Worm (Caenorhabditis elegans) whole organism, young adult: ENCODE data around the gene F41H10.3.

Experiments
- C06A6.2 ChIP-seq: fragments of 200-800 bp; sonication (Bioruptor generic); conservative IDR thresholded peaks from 2 replicates; pipeline ENCODE4 v1.3.6; 2022; ENCODE audit warnings: missing genetic modification characterization, missing compliant biosample characterization
- D2030.7 ChIP-seq: fragments of 200-800 bp; sonication (Bioruptor generic); IDR thresholded peaks from 2 replicates; pipeline ENCODE4 v1.3.6; 2022; ENCODE audit warnings: missing genetic modification reagents, missing genetic modification characterization, missing compliant biosample characterization
- Y53F4B.3 ChIP-seq: fragments of 200-800 bp; sonication (Bioruptor generic); IDR thresholded peaks from 2 replicates; pipeline ENCODE4 v1.3.6; 2022; ENCODE audit warnings: missing genetic modification reagents, missing genetic modification characterization, missing compliant biosample characterization
- Y56A3A.18 ChIP-seq: fragments of 200-800 bp; sonication (Bioruptor generic); IDR thresholded peaks from 2 replicates; pipeline ENCODE4 v1.3.6; 2022; ENCODE audit warnings: missing genetic modification reagents, missing genetic modification characterization, missing compliant biosample characterization
- ccch-3 ChIP-seq: fragments of 200-800 bp; sonication (Bioruptor generic); optimal IDR thresholded peaks from 2 replicates; lab custom pipeline; 2018; ENCODE audit warnings: mild to moderate bottlenecking, missing genetic modification characterization, missing compliant biosample characterization
- ceh-40 ChIP-seq: fragments of 200-800 bp; sonication (Bioruptor generic); IDR thresholded peaks from 2 replicates; pipeline ENCODE4 v1.3.6; 2022; ENCODE audit warnings: missing genetic modification characterization, missing compliant biosample characterization
- dpl-1 ChIP-seq: fragments of 150-350 bp; optimal IDR thresholded peaks from 2 replicates; lab custom pipeline; 2014; ENCODE audit warnings: missing biosample characterization, missing genetic modification reagents, missing genetic modification characterization
- him-1 ChIP-seq: sonication (generic microtip); optimal IDR thresholded peaks from 2 replicates; lab custom pipeline; 2016; ENCODE audit warnings: missing genotype, missing genetic modification reagents, missing genetic modification characterization, missing compliant biosample characterization
- ztf-26 ChIP-seq: sonication (generic microtip); optimal IDR thresholded peaks from 2 replicates; lab custom pipeline; 2017; ENCODE audit warnings: missing genetic modification characterization, missing compliant biosample characterization
- ztf-28 ChIP-seq: fragments of 200-800 bp; sonication (Bioruptor generic); IDR thresholded peaks from 2 replicates; pipeline ENCODE4 v1.3.6; 2022; ENCODE audit warnings: missing genetic modification reagents, missing genetic modification characterization, missing compliant biosample characterization

- no peak for TF ChIP-seq dpl-1 (GFP tag; lab: Kevin White, UChicago)
- no peak for TF ChIP-seq ztf-26 (tag; lab: Kevin White, UChicago)
- TF ChIP-seq him-1 = no peak
- TF ChIP-seq C06A6.2 (GFP tag; lab: Robert Waterston, UW) = no peak
- no peak for TF ChIP-seq ztf-28 (GFP tag; lab: Robert Waterston, UW)
- no peak for TF ChIP-seq ccch-3 (GFP tag; lab: Kevin White, UChicago)
- TF ChIP-seq ceh-40 = no peak
- no peak for TF ChIP-seq Y53F4B.3
- TF ChIP-seq D2030.7 (GFP tag; lab: Robert Waterston, UW) = no peak
- TF ChIP-seq Y56A3A.18 = no peak
Observed at ce11 chrIV:5332178-5332577, 37.4 kb upstream of the F41H10.3 start, which contains the start of gene Y4C6B.3.
